Worm (Caenorhabditis elegans) whole organism, early embryonic: Measurements from ENCODE around the gene sel-11.

Experiments
- B0310.2 ChIP-seq: sonication (generic microtip); optimal IDR thresholded peaks from 2 replicates; lab custom pipeline; 2016; ENCODE audit warnings: mild to moderate bottlenecking, missing genetic modification characterization, missing compliant biosample characterization
- ama-1 ChIP-seq: fragments of 150-350 bp; optimal IDR thresholded peaks from 2 replicates; lab custom pipeline; 2014

DNA sequence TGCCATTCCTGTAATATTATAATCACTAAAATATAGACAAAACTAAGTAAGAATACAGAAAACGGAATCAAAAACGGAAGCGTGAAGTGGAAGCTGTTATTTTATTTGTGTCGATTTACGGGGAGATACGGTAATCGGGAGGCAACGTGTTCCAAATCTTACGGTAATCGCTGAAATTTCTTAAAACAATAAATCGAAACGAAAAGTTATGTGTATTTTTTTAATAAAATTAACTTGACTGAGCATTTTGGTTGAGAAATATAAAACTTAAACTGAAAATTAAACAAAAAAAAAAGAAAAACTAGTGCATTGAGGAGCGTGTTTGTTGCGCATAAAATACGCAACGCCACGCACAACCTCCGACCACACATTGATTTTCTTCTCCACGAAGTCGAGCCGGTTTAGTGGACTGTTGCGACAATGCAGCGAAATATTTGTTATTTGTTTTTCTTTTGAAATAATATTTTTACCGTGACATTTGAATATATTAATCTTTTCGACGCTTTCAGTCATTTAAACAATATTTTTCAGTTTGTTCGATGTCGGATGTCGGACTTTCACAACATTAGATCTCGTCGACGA is 2.7 kb upstream of the sel-11 start, which contains the start of the genes F55A11.1 and syx-5:
- TF ChIP-seq ama-1 (no peak), B0310.2 (tag; lab: Kevin White, UChicago) (no peak)
